Fruit fly (Drosophila melanogaster) whole organism, embryonic: ENCODE data around the gene usp.

ENCODE experiments used
- Adf1 ChIP-seq: fragments of 200-800 bp; sonication (Bioruptor generic); IDR thresholded peaks from 2 replicates; pipeline ENCODE4 v1.3.6; 2022; ENCODE audit warnings: missing biosample characterization, missing genetic modification characterization
- CG10366 ChIP-seq: fragments of 200-800 bp; sonication (Bioruptor generic); IDR thresholded peaks from 2 replicates; pipeline ENCODE4 v1.3.6; 2022; ENCODE audit warnings: missing biosample characterization, missing genetic modification characterization
- CG10431 ChIP-seq: fragments of 200-800 bp; sonication (Bioruptor generic); optimal IDR thresholded peaks from 3 replicates; lab custom pipeline; 2018; ENCODE audit warnings: missing biosample characterization, mild to moderate bottlenecking, missing genetic modification characterization
- CG10979 ChIP-seq: fragments of 200-800 bp; sonication (Bioruptor generic); optimal IDR thresholded peaks from 2 replicates; lab custom pipeline; 2018; ENCODE audit warnings: missing biosample characterization, mild to moderate bottlenecking, missing genetic modification characterization, moderate library complexity
- CG11504 ChIP-seq: fragments of 200-800 bp; sonication (Bioruptor generic); optimal IDR thresholded peaks from 3 replicates; lab custom pipeline; 2019; ENCODE audit warnings: missing biosample characterization, mild to moderate bottlenecking, missing genetic modification characterization, moderate library complexity
- CG12391 ChIP-seq: fragments of 200-800 bp; sonication (Bioruptor generic); optimal IDR thresholded peaks from 3 replicates; lab custom pipeline; 2018; ENCODE audit warnings: missing biosample characterization, mild to moderate bottlenecking, missing genetic modification characterization, moderate library complexity
- CG13296 ChIP-seq: fragments of 200-800 bp; sonication (Bioruptor generic); optimal IDR thresholded peaks from 3 replicates; lab custom pipeline; 2018; ENCODE audit warnings: missing biosample characterization, mild to moderate bottlenecking, missing genetic modification characterization
- CG14441 ChIP-seq: fragments of 200-800 bp; sonication (Bioruptor generic); IDR thresholded peaks from 2 replicates; pipeline ENCODE4 v1.3.6; 2022; ENCODE audit warnings: missing biosample characterization, missing genetic modification characterization
- CG14710 ChIP-seq: fragments of 200-800 bp; sonication (Bioruptor generic); optimal IDR thresholded peaks from 3 replicates; lab custom pipeline; 2019; ENCODE audit warnings: missing biosample characterization, mild to moderate bottlenecking, missing genetic modification characterization, moderate library complexity
- CG15269 ChIP-seq: fragments of 200-800 bp; sonication (Bioruptor generic); optimal IDR thresholded peaks from 2 replicates; lab custom pipeline; 2018; ENCODE audit warnings: missing biosample characterization, mild to moderate bottlenecking, missing genetic modification characterization, moderate library complexity
- CG2129 ChIP-seq: fragments of 200-800 bp; sonication (Bioruptor generic); IDR thresholded peaks from 2 replicates; pipeline ENCODE4 v1.3.6; 2022; ENCODE audit warnings: missing biosample characterization, missing genetic modification characterization; ENCODE audit not compliant: partially characterized antibody
- CG2678 ChIP-seq: fragments of 200-800 bp; sonication (Bioruptor generic); optimal IDR thresholded peaks from 3 replicates; lab custom pipeline; 2019; ENCODE audit warnings: missing biosample characterization, mild to moderate bottlenecking, missing genetic modification characterization, moderate library complexity
- CG3065 ChIP-seq: fragments of 200-800 bp; sonication (Bioruptor generic); optimal IDR thresholded peaks from 2 replicates; lab custom pipeline; 2016; ENCODE audit warnings: missing biosample characterization, missing genetic modification characterization
- CG7987 ChIP-seq: fragments of 200-800 bp; sonication (Bioruptor generic); optimal IDR thresholded peaks from 2 replicates; lab custom pipeline; 2018; ENCODE audit warnings: missing biosample characterization, mild to moderate bottlenecking, missing genetic modification characterization, moderate library complexity
- CG8359 ChIP-seq: fragments of 200-800 bp; sonication (Bioruptor generic); optimal IDR thresholded peaks from 2 replicates; lab custom pipeline; 2017; ENCODE audit warnings: missing biosample characterization, mild to moderate bottlenecking, missing genetic modification characterization, borderline replicate concordance
- CG9437 ChIP-seq: fragments of 200-800 bp; sonication (Bioruptor generic); optimal IDR thresholded peaks from 2 replicates; lab custom pipeline; 2018; ENCODE audit warnings: missing biosample characterization, mild to moderate bottlenecking, missing genetic modification characterization
- CG9609 ChIP-seq: fragments of 200-800 bp; sonication (Bioruptor generic); optimal IDR thresholded peaks from 3 replicates; lab custom pipeline; 2016; ENCODE audit warnings: missing biosample characterization, missing genetic modification characterization
- CG9797 ChIP-seq: fragments of 200-800 bp; sonication (Bioruptor generic); optimal IDR thresholded peaks from 3 replicates; lab custom pipeline; 2018; ENCODE audit warnings: missing biosample characterization, mild to moderate bottlenecking, missing genetic modification characterization
- D19A ChIP-seq: fragments of 200-800 bp; optimal IDR thresholded peaks from 3 replicates; lab custom pipeline; 2019; ENCODE audit warnings: missing biosample characterization, mild to moderate bottlenecking, missing genetic modification characterization, moderate library complexity
- Dbx ChIP-seq: fragments of 200-800 bp; sonication (Bioruptor generic); IDR thresholded peaks from 3 replicates; pipeline ENCODE4 v1.3.6; 2022; ENCODE audit warnings: missing biosample characterization, missing genetic modification characterization
- Dref ChIP-seq: fragments of 200-800 bp; sonication (Bioruptor generic); IDR thresholded peaks from 2 replicates; pipeline ENCODE4 v1.3.6; 2022; ENCODE audit warnings: missing biosample characterization, missing genetic modification characterization
- Lpt ChIP-seq: fragments of >200 bp; optimal IDR thresholded peaks from 2 replicates; lab custom pipeline; 2018; ENCODE audit warnings: missing biosample characterization, missing genetic modification characterization
- MBD-R2 ChIP-seq: fragments of 200-800 bp; sonication (Bioruptor generic); IDR thresholded peaks from 2 replicates; pipeline ENCODE4 v1.3.6; 2022; ENCODE audit warnings: missing biosample characterization, missing genetic modification characterization
- Med ChIP-seq: fragments of 200-800 bp; sonication (Bioruptor generic); peaks from one replicate; lab custom pipeline; 2016; ENCODE audit warnings: missing biosample characterization, missing genetic modification characterization, mild to moderate bottlenecking, inconsistent platforms, moderate library complexity
- Mes4 ChIP-seq: fragments of 200-800 bp; sonication (Bioruptor generic); optimal IDR thresholded peaks from 2 replicates; lab custom pipeline; 2016; ENCODE audit warnings: missing biosample characterization, missing genetic modification characterization
- Nf-YB ChIP-seq: fragments of 200-800 bp; sonication (Bioruptor generic); optimal IDR thresholded peaks from 3 replicates; lab custom pipeline; 2019; ENCODE audit warnings: missing biosample characterization, mild to moderate bottlenecking, missing genetic modification characterization, moderate library complexity
- NfI ChIP-seq: fragments of 200-800 bp; sonication (Bioruptor generic); optimal IDR thresholded peaks from 3 replicates; lab custom pipeline; 2018; ENCODE audit warnings: missing biosample characterization, mild to moderate bottlenecking, missing genetic modification characterization, moderate library complexity
- ap ChIP-seq: fragments of 200-800 bp; sonication (Bioruptor generic); IDR thresholded peaks from 2 replicates; pipeline ENCODE4 v1.3.6; 2022; ENCODE audit warnings: missing biosample characterization, missing genetic modification characterization
- ato ChIP-seq: fragments of 200-800 bp; sonication (Bioruptor generic); IDR thresholded peaks from 2 replicates; pipeline ENCODE4 v1.3.6; 2022; ENCODE audit warnings: missing biosample characterization, missing genetic modification characterization; ENCODE audit not compliant: partially characterized antibody
- chif ChIP-seq, 2 experiments: fragments of 200-800 bp; sonication (Bioruptor generic); optimal IDR thresholded peaks; 3 replicates each; lab custom pipeline; 2016; ENCODE audit warnings: missing biosample characterization in 2 of 2, missing genetic modification characterization in 2 of 2
- chinmo ChIP-seq: fragments of 200-800 bp; sonication (Bioruptor generic); IDR thresholded peaks from 4 replicates; pipeline ENCODE4 v1.3.6; 2022; ENCODE audit warnings: missing biosample characterization, missing genetic modification characterization; ENCODE audit not compliant: partially characterized antibody
- crp ChIP-seq, 2 experiments: fragments of 200-800 bp; sonication (Bioruptor generic); optimal IDR thresholded peaks; 2 replicates in 1 of 2; 3 replicates in 1 of 2; lab custom pipeline; 2017; ENCODE audit warnings: missing biosample characterization in 2 of 2, missing genetic modification characterization in 2 of 2, mild to moderate bottlenecking in 1 of 2, moderate library complexity in 1 of 2
- da ChIP-seq: fragments of 200-800 bp; sonication (Bioruptor generic); optimal IDR thresholded peaks from 2 replicates; lab custom pipeline; 2016; ENCODE audit warnings: missing biosample characterization, missing genetic modification characterization
- dmrt99B ChIP-seq: fragments of 200-800 bp; sonication (Bioruptor generic); optimal IDR thresholded peaks from 2 replicates; lab custom pipeline; 2018; ENCODE audit warnings: missing biosample characterization, mild to moderate bottlenecking, missing genetic modification characterization, moderate library complexity
- exex ChIP-seq: fragments of 200-800 bp; sonication (Bioruptor generic); optimal IDR thresholded peaks from 4 replicates; lab custom pipeline; 2018; ENCODE audit warnings: missing biosample characterization, mild to moderate bottlenecking, missing genetic modification characterization, moderate library complexity
- fd3F ChIP-seq: fragments of 200-800 bp; sonication (Bioruptor generic); optimal IDR thresholded peaks from 2 replicates; lab custom pipeline; 2018; ENCODE audit warnings: missing biosample characterization, mild to moderate bottlenecking, missing genetic modification characterization, moderate library complexity
- hbn ChIP-seq: fragments of 200-800 bp; sonication (Bioruptor generic); IDR thresholded peaks from 2 replicates; pipeline ENCODE4 v1.3.6; 2022; ENCODE audit warnings: missing biosample characterization, missing genetic modification characterization; ENCODE audit not compliant: partially characterized antibody
- ken ChIP-seq: fragments of 200-800 bp; sonication (Bioruptor generic); IDR thresholded peaks from 3 replicates; pipeline ENCODE4 v1.3.6; 2022; ENCODE audit warnings: missing biosample characterization, missing genetic modification characterization
- lab ChIP-seq: fragments of 200-800 bp; sonication (Bioruptor generic); optimal IDR thresholded peaks from 3 replicates; lab custom pipeline; 2017; ENCODE audit warnings: missing biosample characterization, missing genetic modification characterization, mild to moderate bottlenecking, moderate library complexity, missing genetic modification reagents
- luna ChIP-seq: fragments of 200-800 bp; sonication (Bioruptor generic); optimal IDR thresholded peaks from 2 replicates; lab custom pipeline; 2016; ENCODE audit warnings: missing biosample characterization, missing genetic modification characterization
- pho ChIP-seq: fragments of 200-800 bp; sonication (Bioruptor generic); optimal IDR thresholded peaks from 2 replicates; lab custom pipeline; 2016; ENCODE audit warnings: missing biosample characterization, missing genetic modification characterization
- pros ChIP-seq: fragments of 200-800 bp; sonication (Bioruptor generic); optimal IDR thresholded peaks from 3 replicates; lab custom pipeline; 2019; ENCODE audit warnings: missing biosample characterization, mild to moderate bottlenecking, missing genetic modification characterization, moderate library complexity
- run ChIP-seq: fragments of 200-800 bp; sonication (Bioruptor generic); optimal IDR thresholded peaks from 3 replicates; lab custom pipeline; 2018; ENCODE audit warnings: missing biosample characterization, mild to moderate bottlenecking, missing genetic modification characterization
- sr ChIP-seq: fragments of 200-800 bp; sonication (Bioruptor generic); IDR thresholded peaks from 3 replicates; pipeline ENCODE4 v1.3.6; 2022; ENCODE audit warnings: missing biosample characterization, missing genetic modification characterization
- stwl ChIP-seq: fragments of 200-800 bp; sonication (Bioruptor generic); optimal IDR thresholded peaks from 3 replicates; lab custom pipeline; 2018; ENCODE audit warnings: missing biosample characterization, mild to moderate bottlenecking, missing genetic modification characterization, moderate library complexity
- twi ChIP-seq: fragments of 200-800 bp; optimal IDR thresholded peaks from 2 replicates; lab custom pipeline; 2019; ENCODE audit warnings: missing biosample characterization, mild to moderate bottlenecking, missing genetic modification characterization, moderate library complexity
- unc-4 ChIP-seq: fragments of 200-800 bp; sonication (Bioruptor generic); IDR thresholded peaks from 2 replicates; pipeline ENCODE4 v1.3.6; 2022; ENCODE audit warnings: missing biosample characterization, missing genetic modification characterization; ENCODE audit not compliant: partially characterized antibody
- unpg ChIP-seq: fragments of 200-800 bp; sonication (Bioruptor generic); optimal IDR thresholded peaks from 3 replicates; lab custom pipeline; 2018; ENCODE audit warnings: missing biosample characterization, mild to moderate bottlenecking, missing genetic modification characterization, moderate library complexity

usp gene

dm6 chrX:2010010-2010873 lies 31.9 kb downstream of the usp start, which contains the start of gene east (continued):
- TF ChIP-seq CG13296 (peak; percentile 1), NfI (GFP tag; lab: Kevin White, UChicago) (peak; percentile 17), Med (GFP tag; lab: Kevin White, UChicago) (peak; percentile 79), lab (GFP tag; lab: Kevin White, UChicago) (peak; percentile 14), CG12391 (tag; lab: Kevin White, UChicago) (no peak), Dref (GFP tag; lab: Robert Waterston, UW) (no peak), dmrt99B (tag; lab: Kevin White, UChicago) (no peak), pho (no peak), CG9609 (no peak), CG10366 (GFP tag; lab: Robert Waterston, UW) (no peak), fd3F (GFP tag; lab: Kevin White, UChicago) (no peak), Lpt (GFP tag; lab: Kevin White, UChicago) (no peak), run (tag; lab: Kevin White, UChicago) (no peak), Dbx (no peak), crp (GFP tag; optimal IDR thresholded peaks at IDR 0.05; lab: Kevin White, UChicago) (no peak), Adf1 (peak; percentile 12; the same call in 1 of the 2 replicates), CG10979 (tag; lab: Kevin White, UChicago) (no peak), ato (GFP tag; lab: Robert Waterston, UW) (no peak), Nf-YB (GFP tag; lab: Kevin White, UChicago) (no peak), da (GFP tag; lab: Kevin White, UChicago) (no peak), CG9797 (GFP tag; lab: Kevin White, UChicago) (no peak), CG14441 (GFP tag; lab: Robert Waterston, UW) (no peak), exex (tag; lab: Kevin White, UChicago) (no peak), MBD-R2 (0 out of 2 replicates have a peak, but pooled peaks have one; percentile 8), CG15269 (peak; percentile 4), CG11504 (tag; lab: Kevin White, UChicago) (no peak), unc-4 (GFP tag; lab: Robert Waterston, UW) (no peak), unpg (GFP tag; lab: Kevin White, UChicago) (no peak), stwl (tag; lab: Kevin White, UChicago) (no peak), twi (tag; lab: Kevin White, UChicago) (no peak), CG8359 (GFP tag; lab: Kevin White, UChicago) (no peak), CG7987 (GFP tag; lab: Kevin White, UChicago) (peak; percentile 12), CG2129 (GFP tag; lab: Robert Waterston, UW) (no peak), Mes4 (GFP tag; lab: Kevin White, UChicago) (no peak), CG14710 (no peak), CG9437 (peak; percentile 0), CG2678 (tag; lab: Kevin White, UChicago) (peak; percentile 1), chif (GFP tag; optimal IDR thresholded peaks at IDR 0.05; lab: Kevin White, UChicago) (no peak), luna (GFP tag; lab: Kevin White, UChicago) (no peak), hbn (no peak), CG3065 (GFP tag; lab: Kevin White, UChicago) (no peak), ken (GFP tag; lab: Robert Waterston, UW) (no peak), sr (GFP tag; lab: Robert Waterston, UW) (no peak), CG10431 (GFP tag; lab: Kevin White, UChicago) (peak; percentile 31), chinmo (GFP tag; lab: Robert Waterston, UW) (peak; percentile 87; the same call in 3 of the 4 replicates), D19A (tag; lab: Kevin White, UChicago) (no peak), pros (peak; percentile 76), ap (GFP tag; lab: Robert Waterston, UW) (no peak)
